Worm (Caenorhabditis elegans) whole organism, mixed stage, embryonic: Measurements from ENCODE around the gene lrr-1.

ENCODE experiments used
- ceh-39 ChIP-seq: fragments of 150-350 bp; optimal IDR thresholded peaks from 2 replicates; lab custom pipeline; 2014; ENCODE audit warnings: missing biosample characterization, missing genetic modification characterization
- nhr-237 ChIP-seq: fragments of 150-350 bp; optimal IDR thresholded peaks from 2 replicates; lab custom pipeline; 2014; ENCODE audit warnings: missing biosample characterization, missing genetic modification characterization
- snpc-4 ChIP-seq: fragments of 150-350 bp; optimal IDR thresholded peaks from 2 replicates; lab custom pipeline; 2014; ENCODE audit warnings: missing biosample characterization, missing genetic modification characterization
- unc-62 ChIP-seq: fragments of 150-350 bp; optimal IDR thresholded peaks from 2 replicates; lab custom pipeline; 2014; ENCODE audit warnings: missing biosample characterization, missing genetic modification reagents, missing genetic modification characterization

DNA sequence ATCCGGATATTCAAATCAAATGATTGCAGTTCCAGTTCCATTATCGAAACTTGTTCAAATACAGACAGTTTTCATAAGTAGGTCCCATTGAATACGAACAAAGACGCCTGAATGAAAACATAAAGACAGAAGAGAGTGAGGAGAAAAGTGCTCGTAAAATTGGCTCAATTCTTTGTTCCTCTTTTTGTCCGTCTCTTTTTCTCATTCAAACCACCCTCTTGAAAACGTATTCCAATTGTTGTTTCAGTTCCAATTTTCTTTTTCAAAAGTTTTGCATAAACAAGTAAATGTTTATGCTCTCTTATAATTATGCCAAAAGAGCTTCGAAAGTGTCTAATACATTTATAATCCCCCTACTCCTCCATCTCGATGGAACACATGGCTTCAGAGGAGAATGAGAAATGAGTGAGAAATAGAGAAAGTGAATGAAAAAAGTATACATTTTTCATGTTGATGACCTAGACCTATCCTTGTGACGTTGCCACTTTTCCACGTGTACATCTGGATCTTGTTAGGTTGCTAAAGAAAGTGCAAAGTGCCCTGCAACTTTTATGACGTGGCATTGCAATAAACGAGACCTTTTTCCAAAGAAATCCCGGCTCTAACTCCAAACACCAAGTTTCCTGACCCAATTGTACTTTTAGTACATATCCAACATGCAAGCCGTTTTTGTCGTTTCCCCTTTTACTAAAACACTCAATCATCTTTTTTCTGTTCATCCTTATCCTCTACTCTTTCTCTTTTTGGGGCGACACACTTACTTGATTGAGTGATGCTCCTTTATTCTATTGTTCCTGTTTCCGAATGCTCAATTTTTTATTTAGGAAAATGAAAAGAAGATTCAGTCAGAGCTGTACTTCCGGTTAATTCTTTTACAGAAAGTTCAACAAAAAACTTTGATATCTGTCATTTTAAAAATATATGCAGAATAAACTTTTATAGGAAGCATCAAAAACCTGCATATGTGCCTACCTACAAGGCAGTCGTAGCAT lies 10.3 kb upstream of the lrr-1 start:
- TF ChIP-seq nhr-237 (tag; lab: Kevin White, UChicago) = no peak
- no peak for TF ChIP-seq ceh-39 (tag; lab: Kevin White, UChicago)
- TF ChIP-seq snpc-4 (tag; lab: Kevin White, UChicago) = no peak
- TF ChIP-seq unc-62 (GFP tag; lab: Kevin White, UChicago) = no peak
